Worm (Caenorhabditis elegans) whole organism, L4/young adult: ENCODE results near the gene Y73C8C.8.

ENCODE experiments used
- W03F9.2 ChIP-seq: fragments of 150-350 bp; optimal IDR thresholded peaks from 2 replicates; lab custom pipeline; 2014; ENCODE audit warnings: missing biosample characterization, missing genetic modification characterization
- him-1 ChIP-seq: sonication (generic microtip); optimal IDR thresholded peaks from 2 replicates; lab custom pipeline; 2016; ENCODE audit warnings: missing genotype, missing genetic modification reagents, missing genetic modification characterization, missing compliant biosample characterization

ce11 chrV:3141190-3141589 is 27.5 kb upstream of the Y73C8C.8 start, which contains the start of gene srab-9:
- no peak for TF ChIP-seq him-1 (tag; lab: Kevin White, UChicago)
- no peak for TF ChIP-seq W03F9.2
